Worm (Caenorhabditis elegans): Measurements from ENCODE around the gene C39F7.5.

Gene C39F7.5

ce11 chrV:1278529-1278928 lies 14.0 kb downstream of the C39F7.5 start:
- TF ChIP-seq sea-2 (GFP tag; optimal IDR thresholded peaks at IDR 0.05): no peak
- TF ChIP-seq pqm-1 (tag; optimal IDR thresholded peaks at IDR 0.05): no peak
- no peak for TF ChIP-seq pha-4 (tag; optimal IDR thresholded peaks at IDR 0.05)
- TF ChIP-seq nfya-1 (tag; optimal IDR thresholded peaks at IDR 0.05; ENCODE audit: insufficient read depth): no peak
- TF ChIP-seq egl-5 (tag; optimal IDR thresholded peaks at IDR 0.05): no peak
- no peak for TF ChIP-seq ZK546.5 (tag; optimal IDR thresholded peaks at IDR 0.05)

ce11 chrV:1285657-1286123 lies 21.1 kb downstream of the C39F7.5 start, which contains the start of gene tank-1:
Gene tank-1 (minus strand): TSS chrV:1285707.
- TF ChIP-seq nhr-67 (tag; optimal IDR thresholded peaks at IDR 0.05) (no peak), ztf-11 (tag; optimal IDR thresholded peaks at IDR 0.05) (no peak), elt-2 (tag; optimal IDR thresholded peaks at IDR 0.05) (peak; percentile 11), nhr-25 (tag; optimal IDR thresholded peaks at IDR 0.05) (peak; percentile 74), ceh-28 (tag; optimal IDR thresholded peaks at IDR 0.05) (no peak), pqm-1 (tag; optimal IDR thresholded peaks at IDR 0.05) (peak; percentile 50), ama-1 (optimal IDR thresholded peaks at IDR 0.05) (no peak), unc-39 (tag; optimal IDR thresholded peaks at IDR 0.05) (no peak), nhr-11 (tag; optimal IDR thresholded peaks at IDR 0.05) (no peak), aly-2 (tag; optimal IDR thresholded peaks at IDR 0.05) (no peak), ceh-9 (tag; optimal IDR thresholded peaks at IDR 0.05) (no peak), mml-1 (tag; optimal IDR thresholded peaks at IDR 0.05) (no peak), hmg-11 (tag; optimal IDR thresholded peaks at IDR 0.05) (peak; percentile 48), ztf-4 (tag; optimal IDR thresholded peaks at IDR 0.05) (no peak), skn-1 (tag; optimal IDR thresholded peaks at IDR 0.05) (no peak), egl-5 (tag; optimal IDR thresholded peaks at IDR 0.05) (peak; percentile 91), nhr-12 (tag; optimal IDR thresholded peaks at IDR 0.05) (no peak), lin-39 (tag; optimal IDR thresholded peaks at IDR 0.05) (peak; percentile 14), ZK546.5 (tag; optimal IDR thresholded peaks at IDR 0.05) (no peak), nhr-28 (tag; optimal IDR thresholded peaks at IDR 0.05) (no peak)

- no peak for TF ChIP-seq unc-62 (GFP tag; optimal IDR thresholded peaks at IDR 0.05)
- peak; percentile 56 for TF ChIP-seq elt-2 (tag; optimal IDR thresholded peaks at IDR 0.05)
- no peak for TF ChIP-seq pha-4 (tag; optimal IDR thresholded peaks at IDR 0.05)
These were observed 22.7 kb downstream of the C39F7.5 start for ce11 chrV:1287276-1287675.

ce11 chrV:1299232-1299631 lies 34.7 kb downstream of the C39F7.5 start, which contains the start of gene egl-2:
Gene egl-2 (minus strand): TSS chrV:1299332.
- no peak for TF ChIP-seq aly-2 (tag; optimal IDR thresholded peaks at IDR 0.05)
- no peak for TF ChIP-seq daf-12 (tag; optimal IDR thresholded peaks at IDR 0.05)
- no peak for TF ChIP-seq nhr-67 (tag; optimal IDR thresholded peaks at IDR 0.05)
- TF ChIP-seq nhr-25 (tag; optimal IDR thresholded peaks at IDR 0.05): no peak
- TF ChIP-seq egl-5 (tag; optimal IDR thresholded peaks at IDR 0.05): no peak
- TF ChIP-seq skn-1 (tag; optimal IDR thresholded peaks at IDR 0.05): no peak
- no peak for TF ChIP-seq nhr-23 (tag; optimal IDR thresholded peaks at IDR 0.05)
- TF ChIP-seq tbx-2 (tag; optimal IDR thresholded peaks at IDR 0.05): no peak
- no peak for TF ChIP-seq lin-39 (tag; optimal IDR thresholded peaks at IDR 0.05)
- TF ChIP-seq ztf-4 (tag; optimal IDR thresholded peaks at IDR 0.05): no peak
- no peak for TF ChIP-seq zag-1 (tag; optimal IDR thresholded peaks at IDR 0.05)
- no peak for TF ChIP-seq elt-3 (tag; optimal IDR thresholded peaks at IDR 0.05)
- no peak for TF ChIP-seq nhr-12 (tag; optimal IDR thresholded peaks at IDR 0.05)
- no peak for TF ChIP-seq R02D3.7 (tag; optimal IDR thresholded peaks at IDR 0.05)
- TF ChIP-seq ceh-82 (tag; optimal IDR thresholded peaks at IDR 0.05): no peak
- no peak for TF ChIP-seq ceh-16 (tag; optimal IDR thresholded peaks at IDR 0.05)
- TF ChIP-seq ZK546.5 (tag; optimal IDR thresholded peaks at IDR 0.05): no peak

- no peak for TF ChIP-seq skn-1 (tag; optimal IDR thresholded peaks at IDR 0.05)
- no peak for TF ChIP-seq fkh-2 (tag; optimal IDR thresholded peaks at IDR 0.05)
- no peak for TF ChIP-seq egl-5 (tag; optimal IDR thresholded peaks at IDR 0.05)
- TF ChIP-seq nhr-43 (tag; optimal IDR thresholded peaks at IDR 0.05; ENCODE audit: poor library complexity, severe bottlenecking): no peak
- no peak for TF ChIP-seq nhr-237 (tag; optimal IDR thresholded peaks at IDR 0.05)
- no peak for TF ChIP-seq ceh-16 (tag; optimal IDR thresholded peaks at IDR 0.05)
- TF ChIP-seq elt-3 (tag; optimal IDR thresholded peaks at IDR 0.05): no peak
- TF ChIP-seq nhr-77 (tag; optimal IDR thresholded peaks at IDR 0.05): no peak
- TF ChIP-seq elt-1 (tag; optimal IDR thresholded peaks at IDR 0.05): no peak
- TF ChIP-seq ceh-9 (tag; optimal IDR thresholded peaks at IDR 0.05): no peak
- TF ChIP-seq ama-1 (optimal IDR thresholded peaks at IDR 0.05): no peak
- no peak for TF ChIP-seq nfya-1 (tag; optimal IDR thresholded peaks at IDR 0.05; ENCODE audit: insufficient read depth)
- no peak for TF ChIP-seq ceh-28 (tag; optimal IDR thresholded peaks at IDR 0.05)
- TF ChIP-seq mml-1 (tag; optimal IDR thresholded peaks at IDR 0.05): no peak
- TF ChIP-seq jun-1 (tag; optimal IDR thresholded peaks at IDR 0.05): no peak
These were observed 37.5 kb downstream of the C39F7.5 start for ce11 chrV:1302090-1302489.

Measured in whole organism, L3 larva.